Worm (Caenorhabditis elegans) whole organism, L2 larva: ENCODE measurements around the gene syx-5.

Experiments
- R02D3.7 ChIP-seq: fragments of 150-350 bp; optimal IDR thresholded peaks from 2 replicates; lab custom pipeline; 2014; ENCODE audit warnings: missing biosample characterization, missing genetic modification characterization
- aly-2 ChIP-seq: fragments of 150-350 bp; optimal IDR thresholded peaks from 2 replicates; lab custom pipeline; 2014; ENCODE audit warnings: missing biosample characterization, missing genetic modification characterization
- ama-1 ChIP-seq: fragments of 150-350 bp; optimal IDR thresholded peaks from 2 replicates; lab custom pipeline; 2018; ENCODE audit warnings: inconsistent platforms
- ceh-16 ChIP-seq: fragments of 150-350 bp; optimal IDR thresholded peaks from 2 replicates; lab custom pipeline; 2014; ENCODE audit warnings: missing biosample characterization, missing genetic modification characterization
- egl-27 ChIP-seq: sonication (generic microtip); optimal IDR thresholded peaks from 3 replicates; lab custom pipeline; 2017; ENCODE audit warnings: missing biosample characterization, missing genetic modification reagents, missing genetic modification characterization
- lin-39 ChIP-seq: fragments of 150-350 bp; optimal IDR thresholded peaks from 2 replicates; lab custom pipeline; 2014; ENCODE audit warnings: missing biosample characterization, missing genetic modification reagents, missing genetic modification characterization
- nhr-237 ChIP-seq: fragments of 150-350 bp; optimal IDR thresholded peaks from 2 replicates; lab custom pipeline; 2014; ENCODE audit warnings: missing biosample characterization, missing genetic modification characterization
- snpc-4 ChIP-seq: fragments of 150-350 bp; optimal IDR thresholded peaks from 2 replicates; lab custom pipeline; 2014; ENCODE audit warnings: missing biosample characterization, missing genetic modification characterization
- unc-39 ChIP-seq: fragments of 150-350 bp; optimal IDR thresholded peaks from 2 replicates; lab custom pipeline; 2014; ENCODE audit warnings: missing biosample characterization, missing genetic modification characterization
- unc-62 ChIP-seq: fragments of 150-350 bp; optimal IDR thresholded peaks from 2 replicates; lab custom pipeline; 2014; ENCODE audit warnings: missing biosample characterization, missing genetic modification reagents, missing genetic modification characterization
- ztf-4 ChIP-seq: fragments of 150-350 bp; optimal IDR thresholded peaks from 2 replicates; lab custom pipeline; 2014; ENCODE audit warnings: missing biosample characterization, missing genetic modification characterization

- no peak for TF ChIP-seq aly-2 (tag; lab: Kevin White, UChicago)
- no peak for TF ChIP-seq ama-1
- no peak for TF ChIP-seq snpc-4 (tag; lab: Kevin White, UChicago)
- no peak for TF ChIP-seq unc-39 (tag; lab: Kevin White, UChicago)
- no peak for TF ChIP-seq unc-62
- no peak for TF ChIP-seq R02D3.7 (tag; lab: Kevin White, UChicago)
- no peak for TF ChIP-seq lin-39 (tag; lab: Kevin White, UChicago)
- TF ChIP-seq egl-27, result no peak
- TF ChIP-seq ceh-16, result no peak
- no peak for TF ChIP-seq ztf-4 (tag; lab: Kevin White, UChicago)
- TF ChIP-seq nhr-237 (tag; lab: Kevin White, UChicago), result no peak
Observed at ce11 chrV:11769646-11770045, 4.9 kb downstream of the syx-5 start.
